Fruit fly (Drosophila melanogaster) whole organism, embryonic: Measurements from ENCODE around the gene CG7333.

Source experiments
- BEAF-32 ChIP-seq: fragments of 200-800 bp; sonication (Bioruptor generic); optimal IDR thresholded peaks from 3 replicates; lab custom pipeline; 2017; ENCODE audit warnings: missing biosample characterization, missing genetic modification characterization, mild to moderate bottlenecking, moderate library complexity, missing genetic modification reagents
- Bteb2 ChIP-seq: fragments of 200-800 bp; sonication (Bioruptor generic); optimal IDR thresholded peaks from 2 replicates; lab custom pipeline; 2016; ENCODE audit warnings: missing biosample characterization, missing genetic modification characterization
- C15 ChIP-seq: fragments of 200-800 bp; sonication (Bioruptor generic); IDR thresholded peaks from 3 replicates; pipeline ENCODE4 v1.3.6; 2022; ENCODE audit warnings: missing biosample characterization, missing genetic modification characterization
- CG10147 ChIP-seq: fragments of 200-800 bp; sonication (Bioruptor generic); optimal IDR thresholded peaks from 2 replicates; lab custom pipeline; 2019; ENCODE audit warnings: missing biosample characterization, mild to moderate bottlenecking, missing genetic modification characterization, moderate library complexity
- CG11723 ChIP-seq: fragments of 200-800 bp; sonication (Bioruptor generic); optimal IDR thresholded peaks from 2 replicates; lab custom pipeline; 2017; ENCODE audit warnings: missing biosample characterization, mild to moderate bottlenecking, missing genetic modification characterization
- CG12299 ChIP-seq: fragments of 200-800 bp; sonication (Bioruptor generic); optimal IDR thresholded peaks from 2 replicates; lab custom pipeline; 2018; ENCODE audit warnings: missing biosample characterization, mild to moderate bottlenecking, missing genetic modification characterization
- CG14965 ChIP-seq: fragments of 200-800 bp; sonication (Bioruptor generic); optimal IDR thresholded peaks from 2 replicates; lab custom pipeline; 2016; ENCODE audit warnings: missing biosample characterization, missing genetic modification characterization, borderline replicate concordance
- CG17385 ChIP-seq: fragments of 200-800 bp; sonication (Bioruptor generic); optimal IDR thresholded peaks from 3 replicates; lab custom pipeline; 2018; ENCODE audit warnings: missing biosample characterization, mild to moderate bottlenecking, missing genetic modification characterization
- CG2116 ChIP-seq: fragments of 200-800 bp; sonication (Bioruptor generic); optimal IDR thresholded peaks from 3 replicates; lab custom pipeline; 2018; ENCODE audit warnings: missing biosample characterization, mild to moderate bottlenecking, missing genetic modification characterization
- CG2120 ChIP-seq: fragments of 200-800 bp; sonication (Bioruptor generic); optimal IDR thresholded peaks from 3 replicates; lab custom pipeline; 2016; ENCODE audit warnings: missing biosample characterization, missing genetic modification characterization
- CG2875 ChIP-seq: fragments of 200-800 bp; sonication (Bioruptor generic); optimal IDR thresholded peaks from 2 replicates; lab custom pipeline; 2017; ENCODE audit warnings: missing biosample characterization, mild to moderate bottlenecking, missing genetic modification characterization, missing genetic modification reagents
- CG3065 ChIP-seq: fragments of 200-800 bp; sonication (Bioruptor generic); optimal IDR thresholded peaks from 2 replicates; lab custom pipeline; 2016; ENCODE audit warnings: missing biosample characterization, missing genetic modification characterization
- CG32767 ChIP-seq: fragments of 200-800 bp; sonication (Bioruptor generic); IDR thresholded peaks from 2 replicates; pipeline ENCODE4 v1.3.6; 2022; ENCODE audit warnings: missing biosample characterization, missing genetic modification characterization
- CG42726 ChIP-seq: fragments of 200-800 bp; sonication (Bioruptor generic); IDR thresholded peaks from 2 replicates; pipeline ENCODE4 v1.3.6; 2022; ENCODE audit warnings: missing biosample characterization, missing genetic modification characterization; ENCODE audit not compliant: partially characterized antibody
- CG4820 ChIP-seq: fragments of 200-800 bp; sonication (Bioruptor generic); optimal IDR thresholded peaks from 3 replicates; lab custom pipeline; 2016; ENCODE audit warnings: missing biosample characterization, missing genetic modification characterization
- CG7928 ChIP-seq: fragments of 200-800 bp; sonication (Bioruptor generic); optimal IDR thresholded peaks from 2 replicates; lab custom pipeline; 2017; ENCODE audit warnings: missing biosample characterization, mild to moderate bottlenecking, missing genetic modification characterization
- CG9609 ChIP-seq: fragments of 200-800 bp; sonication (Bioruptor generic); optimal IDR thresholded peaks from 3 replicates; lab custom pipeline; 2016; ENCODE audit warnings: missing biosample characterization, missing genetic modification characterization
- CG9727 ChIP-seq: fragments of 200-800 bp; sonication (Bioruptor generic); optimal IDR thresholded peaks from 3 replicates; lab custom pipeline; 2017; ENCODE audit warnings: missing biosample characterization, mild to moderate bottlenecking, missing genetic modification characterization
- CG9932 ChIP-seq: fragments of 200-800 bp; sonication (Bioruptor generic); IDR thresholded peaks from 2 replicates; pipeline ENCODE4 v1.3.6; 2022; ENCODE audit warnings: missing biosample characterization, missing genetic modification characterization
- CoRest ChIP-seq: fragments of 200-800 bp; sonication (Bioruptor generic); optimal IDR thresholded peaks from 3 replicates; lab custom pipeline; 2018; ENCODE audit warnings: missing biosample characterization, mild to moderate bottlenecking, missing genetic modification characterization, moderate library complexity
- D ChIP-seq, 2 experiments: fragments of 200-800 bp in 1 of 2; fragments of >200 bp in 1 of 2; sonication (Bioruptor generic) in 1 of 2; optimal IDR thresholded peaks; 2 replicates in 1 of 2; 3 replicates in 1 of 2; lab custom pipeline; 2017; ENCODE audit warnings: mild to moderate bottlenecking in 1 of 2, missing biosample characterization in 1 of 2, missing genetic modification characterization in 1 of 2, missing genetic modification reagents in 1 of 2
- E2f1 ChIP-seq: fragments of 200-800 bp; sonication (Bioruptor generic); IDR thresholded peaks from 2 replicates; pipeline ENCODE4 v1.3.6; 2022; ENCODE audit warnings: missing biosample characterization, missing genetic modification characterization
- HHEX ChIP-seq: fragments of 200-800 bp; sonication (Bioruptor generic); optimal IDR thresholded peaks from 3 replicates; lab custom pipeline; 2017; ENCODE audit warnings: missing biosample characterization, mild to moderate bottlenecking, missing genetic modification characterization, missing genetic modification reagents
- Hr3 ChIP-seq: fragments of 200-800 bp; sonication (Bioruptor generic); optimal IDR thresholded peaks from 3 replicates; lab custom pipeline; 2016; ENCODE audit warnings: missing biosample characterization, missing genetic modification characterization
- NFAT ChIP-seq: fragments of 200-800 bp; sonication (Bioruptor generic); IDR thresholded peaks from 2 replicates; pipeline ENCODE4 v1.3.6; 2022; ENCODE audit warnings: missing biosample characterization, missing genetic modification characterization
- Nf-YC ChIP-seq: fragments of 200-800 bp; optimal IDR thresholded peaks from 3 replicates; lab custom pipeline; 2019; ENCODE audit warnings: missing biosample characterization, mild to moderate bottlenecking, missing genetic modification characterization, moderate library complexity
- NfI ChIP-seq: fragments of 200-800 bp; sonication (Bioruptor generic); optimal IDR thresholded peaks from 3 replicates; lab custom pipeline; 2018; ENCODE audit warnings: missing biosample characterization, mild to moderate bottlenecking, missing genetic modification characterization, moderate library complexity
- Rfx ChIP-seq: fragments of 200-800 bp; sonication (Bioruptor generic); IDR thresholded peaks from 2 replicates; pipeline ENCODE4 v1.3.6; 2022; ENCODE audit warnings: missing biosample characterization, missing genetic modification characterization
- Six4 ChIP-seq: fragments of 200-800 bp; sonication (Bioruptor generic); optimal IDR thresholded peaks from 2 replicates; lab custom pipeline; 2016; ENCODE audit warnings: missing biosample characterization, missing genetic modification characterization
- Sox102F ChIP-seq: fragments of 200-800 bp; sonication (Bioruptor generic); optimal IDR thresholded peaks from 2 replicates; lab custom pipeline; 2018; ENCODE audit warnings: missing biosample characterization, mild to moderate bottlenecking, missing genetic modification characterization, moderate library complexity
- Usf ChIP-seq: fragments of 200-800 bp; sonication (Bioruptor generic); optimal IDR thresholded peaks from 2 replicates; lab custom pipeline; 2017; ENCODE audit warnings: missing genotype, missing biosample characterization, missing genetic modification characterization
- ac ChIP-seq: fragments of 200-800 bp; sonication (Bioruptor generic); optimal IDR thresholded peaks from 3 replicates; lab custom pipeline; 2017; ENCODE audit warnings: missing biosample characterization, mild to moderate bottlenecking, missing genetic modification characterization
- aop ChIP-seq: fragments of 200-800 bp; sonication (Bioruptor generic); IDR thresholded peaks from 2 replicates; pipeline ENCODE4 v1.3.6; 2022; ENCODE audit warnings: missing biosample characterization, missing genetic modification characterization
- ash1 ChIP-seq: fragments of 200-800 bp; sonication (Bioruptor generic); optimal IDR thresholded peaks from 2 replicates; lab custom pipeline; 2018; ENCODE audit warnings: missing biosample characterization, mild to moderate bottlenecking, missing genetic modification characterization
- crol ChIP-seq: fragments of 200-800 bp; sonication (Bioruptor generic); IDR thresholded peaks from 2 replicates; pipeline ENCODE4 v1.3.6; 2022; ENCODE audit warnings: missing biosample characterization, missing genetic modification characterization
- disco-r ChIP-seq: fragments of 200-800 bp; sonication (Bioruptor generic); optimal IDR thresholded peaks from 2 replicates; lab custom pipeline; 2016; ENCODE audit warnings: missing biosample characterization, missing genetic modification characterization
- dmrt11E ChIP-seq: fragments of 200-800 bp; sonication (Bioruptor generic); optimal IDR thresholded peaks from 3 replicates; lab custom pipeline; 2018; ENCODE audit warnings: missing biosample characterization, mild to moderate bottlenecking, missing genetic modification characterization, moderate library complexity
- esg ChIP-seq: fragments of 200-800 bp; sonication (Bioruptor generic); conservative IDR thresholded peaks from 2 replicates; pipeline ENCODE4 v1.3.6; 2022; ENCODE audit warnings: missing biosample characterization, missing genetic modification characterization
- kah ChIP-seq: fragments of 200-800 bp; sonication (Bioruptor generic); optimal IDR thresholded peaks from 2 replicates; lab custom pipeline; 2018; ENCODE audit warnings: missing biosample characterization, mild to moderate bottlenecking, missing genetic modification characterization
- mld ChIP-seq: fragments of 200-800 bp; sonication (Bioruptor generic); IDR thresholded peaks from 3 replicates; pipeline ENCODE4 v1.3.6; 2022; ENCODE audit warnings: missing biosample characterization, missing genetic modification characterization; ENCODE audit not compliant: partially characterized antibody
- odd ChIP-seq: fragments of 200-800 bp; sonication (Bioruptor generic); optimal IDR thresholded peaks from 2 replicates; lab custom pipeline; 2017; ENCODE audit warnings: missing biosample characterization, mild to moderate bottlenecking, missing genetic modification characterization
- otp ChIP-seq: fragments of 200-800 bp; sonication (Bioruptor generic); IDR thresholded peaks from 3 replicates; pipeline ENCODE4, ENCODE4 v1.3.6; 2022; ENCODE audit warnings: missing biosample characterization, missing genetic modification characterization
- pzg ChIP-seq: fragments of 200-800 bp; sonication (Bioruptor generic); optimal IDR thresholded peaks from 3 replicates; lab custom pipeline; 2018; ENCODE audit warnings: missing biosample characterization, mild to moderate bottlenecking, missing genetic modification characterization, moderate library complexity
- rib ChIP-seq: fragments of 200-800 bp; sonication (Bioruptor generic); IDR thresholded peaks from 2 replicates; pipeline ENCODE4 v1.3.6; 2022; ENCODE audit warnings: missing biosample characterization, missing genetic modification characterization
- sim ChIP-seq: fragments of 200-800 bp; sonication (Bioruptor generic); IDR thresholded peaks from 2 replicates; pipeline ENCODE4 v1.3.6; 2022; ENCODE audit warnings: missing biosample characterization, missing genetic modification characterization
- slbo ChIP-seq: fragments of 200-800 bp; sonication (Bioruptor generic); IDR thresholded peaks from 2 replicates; pipeline ENCODE4 v1.3.6; 2022; ENCODE audit warnings: missing biosample characterization, missing genetic modification characterization
- sob ChIP-seq: fragments of 200-800 bp; sonication (Bioruptor generic); IDR thresholded peaks from 2 replicates; pipeline ENCODE4 v1.3.6; 2022; ENCODE audit warnings: missing biosample characterization, missing genetic modification characterization
- sr ChIP-seq: fragments of 200-800 bp; sonication (Bioruptor generic); IDR thresholded peaks from 3 replicates; pipeline ENCODE4 v1.3.6; 2022; ENCODE audit warnings: missing biosample characterization, missing genetic modification characterization
- ssp ChIP-seq: fragments of 200-800 bp; sonication (Bioruptor generic); IDR thresholded peaks from 2 replicates; pipeline ENCODE4 v1.3.6; 2022; ENCODE audit warnings: missing biosample characterization, missing genetic modification characterization
- tup ChIP-seq: fragments of 200-800 bp; sonication (Bioruptor generic); optimal IDR thresholded peaks from 2 replicates; lab custom pipeline; 2016; ENCODE audit warnings: missing biosample characterization, mild to moderate bottlenecking, missing genetic modification characterization, moderate library complexity
- zfh1 ChIP-seq: fragments of 200-800 bp; sonication (Bioruptor generic); IDR thresholded peaks from 3 replicates; pipeline ENCODE4 v1.3.6; 2022; ENCODE audit warnings: missing biosample characterization, missing genetic modification characterization

CG7333 gene

DNA sequence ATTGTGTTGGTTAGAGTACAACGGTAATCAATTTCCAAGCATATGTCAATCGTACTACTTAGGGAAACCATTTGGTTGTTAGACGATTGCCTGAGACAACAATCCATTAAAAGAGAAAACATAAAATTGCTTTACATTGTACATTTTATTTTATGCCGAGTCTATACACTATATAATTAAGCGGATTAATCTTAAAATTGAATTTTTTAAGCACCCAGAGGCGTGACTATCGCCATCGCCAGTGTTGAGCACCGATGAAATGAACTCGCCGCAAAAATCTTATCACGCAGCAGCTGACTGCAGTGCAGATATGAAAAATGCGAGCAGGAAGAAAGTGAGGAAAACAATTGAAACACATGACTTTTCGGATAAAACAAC lies 42.4 kb downstream of the CG7333 start (continued):
- TF ChIP-seq rib (peak; percentile 38; the same call in 1 of the 2 replicates), CG10147 (GFP tag; lab: Kevin White, UChicago) (no peak), CG9727 (GFP tag; lab: Kevin White, UChicago) (no peak), BEAF-32 (GFP tag; lab: Kevin White, UChicago) (peak; percentile 75), CG9609 (GFP tag; lab: Kevin White, UChicago) (no peak), sr (no peak), CG42726 (GFP tag; lab: Robert Waterston, UW) (peak; percentile 52; the same call in 1 of the 2 replicates), odd (no peak), sim (GFP tag; lab: Robert Waterston, UW) (no peak), CG2120 (GFP tag; lab: Kevin White, UChicago) (peak; percentile 27), Nf-YC (tag; lab: Kevin White, UChicago) (no peak), Hr3 (GFP tag; lab: Kevin White, UChicago) (no peak), CoRest (tag; lab: Kevin White, UChicago) (no peak), disco-r (no peak), esg (no peak), aop (GFP tag; lab: Robert Waterston, UW) (no peak), Usf (GFP tag; lab: Kevin White, UChicago) (no peak), C15 (no peak), CG9932 (GFP tag; lab: Robert Waterston, UW) (peak; percentile 43), ash1 (GFP tag; lab: Kevin White, UChicago) (no peak), zfh1 (peak; percentile 42; the same call in 1 of the 3 replicates), E2f1 (GFP tag; lab: Robert Waterston, UW) (peak; percentile 23; the same call in 1 of the 2 replicates), dmrt11E (tag; lab: Kevin White, UChicago) (no peak), pzg (peak; percentile 36), crol (GFP tag; lab: Robert Waterston, UW) (no peak), NfI (no peak), ssp (no peak), tup (GFP tag; lab: Kevin White, UChicago) (no peak), slbo (GFP tag; lab: Robert Waterston, UW) (peak; percentile 21; the same call in 1 of the 2 replicates), D (optimal IDR thresholded peaks at IDR 0.05; lab: Kevin White, UChicago) (no peak), D (GFP tag; optimal IDR thresholded peaks at IDR 0.05; lab: Kevin White, UChicago) (no peak), kah (GFP tag; lab: Kevin White, UChicago) (no peak), Bteb2 (no peak), NFAT (GFP tag; lab: Robert Waterston, UW) (no peak), HHEX (GFP tag; lab: Kevin White, UChicago) (no peak), Six4 (GFP tag; lab: Kevin White, UChicago) (no peak), sob (GFP tag; lab: Robert Waterston, UW) (peak; percentile 70), otp (no peak), Sox102F (GFP tag; lab: Kevin White, UChicago) (no peak), CG2875 (GFP tag; lab: Kevin White, UChicago) (no peak), ac (GFP tag; lab: Kevin White, UChicago) (no peak), CG2116 (GFP tag; lab: Kevin White, UChicago) (peak; percentile 47), CG14965 (GFP tag; lab: Kevin White, UChicago) (no peak), CG17385 (no peak), CG12299 (tag; lab: Kevin White, UChicago) (no peak), Rfx (GFP tag; lab: Robert Waterston, UW) (peak; percentile 59; the same call in 1 of the 2 replicates), CG4820 (GFP tag; lab: Kevin White, UChicago) (no peak), CG3065 (GFP tag; lab: Kevin White, UChicago) (no peak), mld (GFP tag; lab: Robert Waterston, UW) (peak; percentile 67; the same call in 2 of the 3 replicates), CG7928 (GFP tag; lab: Kevin White, UChicago) (no peak), CG11723 (peak; percentile 14), CG32767 (no peak)
